Worm (Caenorhabditis elegans) whole organism, early embryonic: ENCODE measurements around the gene asp-2.

Experiments
- B0310.2 ChIP-seq: sonication (generic microtip); optimal IDR thresholded peaks from 2 replicates; lab custom pipeline; 2016; ENCODE audit warnings: mild to moderate bottlenecking, missing genetic modification characterization, missing compliant biosample characterization
- F13C5.2 ChIP-seq: sonication (generic microtip); optimal IDR thresholded peaks from 2 replicates; lab custom pipeline; 2017; ENCODE audit warnings: mild to moderate bottlenecking, missing genetic modification characterization, inconsistent platforms, missing compliant biosample characterization
- aly-1 ChIP-seq: sonication (generic microtip); optimal IDR thresholded peaks from 2 replicates; lab custom pipeline; 2016; ENCODE audit warnings: missing genetic modification characterization, missing compliant biosample characterization
- ama-1 ChIP-seq: fragments of 150-350 bp; optimal IDR thresholded peaks from 2 replicates; lab custom pipeline; 2014
- ceh-13 ChIP-seq: fragments of 200-800 bp; sonication (Bioruptor generic); optimal IDR thresholded peaks from 2 replicates; lab custom pipeline; 2018; ENCODE audit warnings: mild to moderate bottlenecking, missing genetic modification characterization, missing compliant biosample characterization
- ceh-36 ChIP-seq: sonication (generic microtip); optimal IDR thresholded peaks from 2 replicates; lab custom pipeline; 2016; ENCODE audit warnings: missing genetic modification characterization, inconsistent platforms, missing compliant biosample characterization
- ets-7 ChIP-seq: sonication (generic microtip); optimal IDR thresholded peaks from 2 replicates; lab custom pipeline; 2016; ENCODE audit warnings: missing genotype, missing genetic modification characterization, missing compliant biosample characterization
- flt-1 ChIP-seq: fragments of 200-800 bp; sonication (Bioruptor generic); IDR thresholded peaks from 2 replicates; pipeline ENCODE4 v1.3.6; 2022; ENCODE audit warnings: missing genetic modification characterization, missing compliant biosample characterization
- hmbx-1 ChIP-seq: sonication (generic microtip); optimal IDR thresholded peaks from 2 replicates; lab custom pipeline; 2016; ENCODE audit warnings: mild to moderate bottlenecking, missing genetic modification characterization, missing compliant biosample characterization
- hmg-4 ChIP-seq: fragments of 200-800 bp; sonication (Bioruptor generic); optimal IDR thresholded peaks from 2 replicates; lab custom pipeline; 2018; ENCODE audit warnings: mild to moderate bottlenecking, missing genetic modification characterization, missing compliant biosample characterization
- hnd-1 ChIP-seq: sonication (generic microtip); optimal IDR thresholded peaks from 2 replicates; lab custom pipeline; 2016; ENCODE audit warnings: missing genetic modification characterization, missing compliant biosample characterization
- pes-1 ChIP-seq: fragments of 200-800 bp; sonication (Bioruptor generic); IDR thresholded peaks from 2 replicates; pipeline ENCODE4 v1.3.6; 2022; ENCODE audit warnings: missing genetic modification reagents, missing genetic modification characterization, missing compliant biosample characterization
- scrt-1 ChIP-seq: fragments of 200-800 bp; sonication (Bioruptor generic); IDR thresholded peaks from 2 replicates; pipeline ENCODE4 v1.3.6; 2022; ENCODE audit warnings: missing genetic modification characterization, missing compliant biosample characterization
- sea-1 ChIP-seq: fragments of 200-800 bp; sonication (Bioruptor generic); conservative IDR thresholded peaks from 2 replicates; pipeline ENCODE4 v1.3.6; 2022; ENCODE audit warnings: missing genetic modification characterization, missing compliant biosample characterization
- tbx-11 ChIP-seq: fragments of 200-800 bp; sonication (Bioruptor generic); IDR thresholded peaks from 2 replicates; pipeline ENCODE4 v1.3.6; 2022; ENCODE audit warnings: missing genetic modification characterization, missing compliant biosample characterization
- tbx-37 ChIP-seq: fragments of 200-800 bp; sonication (Bioruptor generic); conservative IDR thresholded peaks from 2 replicates; pipeline ENCODE4 v1.3.6; 2022; ENCODE audit warnings: missing genetic modification reagents, missing genetic modification characterization, missing compliant biosample characterization
- tra-4 ChIP-seq: sonication (generic microtip); optimal IDR thresholded peaks from 2 replicates; lab custom pipeline; 2017; ENCODE audit warnings: missing genetic modification characterization, missing compliant biosample characterization

asp-2 gene

DNA sequence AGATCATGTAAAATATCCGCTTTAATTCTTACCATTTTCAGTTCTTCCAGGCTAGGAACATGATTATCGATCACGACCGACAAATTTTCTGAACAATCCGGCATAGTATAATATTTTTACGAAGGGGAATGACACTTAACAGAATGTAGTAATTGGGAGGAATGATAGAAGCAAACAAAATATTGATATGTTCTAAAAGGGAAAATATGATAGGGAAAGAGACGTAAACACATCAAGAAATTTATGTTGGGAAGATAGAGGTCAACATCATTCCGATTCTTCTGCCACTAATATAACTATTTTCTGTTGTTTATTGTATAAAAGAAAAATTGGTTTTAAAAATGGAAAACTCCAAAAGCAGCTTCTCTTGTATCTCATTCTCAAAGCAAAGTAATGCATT is 5.8 kb upstream of the asp-2 start, which contains the start of gene C24B5.4:
Gene C24B5.4, minus strand, starts transcription at position 206 of the 400 bp plus-strand sequence.
- no peak for TF ChIP-seq F13C5.2 (tag; lab: Kevin White, UChicago)

DNA sequence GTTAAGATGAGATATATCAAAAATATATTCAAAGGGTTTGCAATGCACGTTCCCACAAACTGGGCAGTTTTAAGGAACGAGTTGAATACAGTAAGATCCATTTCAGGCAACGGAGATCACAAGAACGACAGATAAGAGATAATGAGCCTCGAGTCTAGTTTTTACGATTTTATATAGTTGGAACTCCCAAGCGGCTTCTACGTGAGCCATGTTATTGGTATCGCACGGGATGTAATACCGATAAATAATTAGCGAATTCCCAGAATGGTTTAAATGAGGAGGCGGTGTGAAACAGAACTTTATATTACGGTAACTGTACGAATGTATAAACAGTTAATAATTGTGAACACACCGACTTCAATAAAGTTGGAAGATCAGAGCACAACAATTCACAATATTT is 4.0 kb upstream of the asp-2 start, which contains the start of gene str-177:
Gene str-177, minus strand, starts transcription at position 101 of the 400 bp plus-strand sequence.
- TF ChIP-seq flt-1 (GFP tag; lab: Robert Waterston, UW) (no peak), tra-4 (no peak), tbx-37 (GFP tag; lab: Robert Waterston, UW) (no peak), ceh-36 (tag; lab: Kevin White, UChicago) (no peak), pes-1 (GFP tag; lab: Robert Waterston, UW) (no peak), F13C5.2 (tag; lab: Kevin White, UChicago) (no peak), aly-1 (no peak), hmbx-1 (tag; lab: Kevin White, UChicago) (no peak), tbx-11 (GFP tag; lab: Robert Waterston, UW) (no peak), ama-1 (no peak)

DNA sequence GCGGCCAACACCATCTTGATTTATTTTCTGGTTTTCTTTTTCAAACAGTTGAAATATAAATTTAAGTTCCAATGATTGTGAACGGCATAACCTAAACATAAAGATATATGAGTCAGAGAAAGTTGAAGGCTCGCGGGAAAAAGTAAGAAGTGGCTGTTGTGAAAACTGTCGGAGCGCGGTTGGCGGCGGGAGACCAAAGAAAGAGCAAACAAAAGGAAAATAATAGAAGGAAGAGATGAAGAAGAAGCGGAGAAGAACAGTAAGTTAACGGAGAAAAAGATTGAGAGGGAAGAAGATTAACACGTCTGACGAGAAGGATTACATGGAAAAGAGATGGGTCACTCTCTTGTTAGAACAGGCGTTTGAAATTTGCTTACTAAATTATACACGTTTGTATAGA is 4.5 kb downstream of the asp-2 start, which contains the start of gene inx-10:
Gene inx-10, minus strand, starts transcription at position 101 of the 400 bp plus-strand sequence.
- TF ChIP-seq F13C5.2 (tag; lab: Kevin White, UChicago) (no peak), tbx-11 (GFP tag; lab: Robert Waterston, UW) (no peak), hmg-4 (GFP tag; lab: Kevin White, UChicago) (no peak), flt-1 (GFP tag; lab: Robert Waterston, UW) (no peak), scrt-1 (no peak), B0310.2 (tag; lab: Kevin White, UChicago) (no peak), tbx-37 (GFP tag; lab: Robert Waterston, UW) (no peak), aly-1 (no peak), sea-1 (GFP tag; lab: Robert Waterston, UW) (no peak), ets-7 (tag; lab: Kevin White, UChicago) (no peak), pes-1 (GFP tag; lab: Robert Waterston, UW) (no peak), hnd-1 (tag; lab: Kevin White, UChicago) (no peak), ceh-36 (tag; lab: Kevin White, UChicago) (no peak), ceh-13 (no peak)

DNA sequence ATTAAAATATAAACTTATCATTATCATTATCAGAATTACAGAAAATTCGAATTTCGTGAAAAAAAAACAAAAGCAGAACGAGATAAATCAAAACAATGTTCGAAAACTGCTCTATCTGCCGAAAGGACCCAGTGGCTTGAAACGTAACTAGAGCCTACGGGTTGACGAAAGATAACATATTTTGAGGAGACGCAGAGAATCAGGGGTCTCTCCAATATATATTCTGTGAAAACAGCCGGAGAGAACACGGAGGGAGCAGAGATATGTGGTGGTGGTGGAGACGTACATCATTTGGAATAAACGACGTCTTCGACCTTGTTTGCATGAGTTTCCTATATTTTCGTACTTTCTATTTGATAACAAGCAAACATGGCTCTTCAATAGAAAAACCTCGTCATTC is 6.0 kb downstream of the asp-2 start:
- TF ChIP-seq flt-1 (GFP tag; lab: Robert Waterston, UW) = no peak
- TF ChIP-seq pes-1 (GFP tag; lab: Robert Waterston, UW) = no peak
- TF ChIP-seq ceh-36 (tag; lab: Kevin White, UChicago) = no peak
- no peak for TF ChIP-seq hmg-4 (GFP tag; lab: Kevin White, UChicago)
- no peak for TF ChIP-seq hmbx-1 (tag; lab: Kevin White, UChicago)
- TF ChIP-seq hnd-1 (tag; lab: Kevin White, UChicago) = no peak
- TF ChIP-seq tbx-37 (GFP tag; lab: Robert Waterston, UW) = no peak
- no peak for TF ChIP-seq tra-4
- no peak for TF ChIP-seq aly-1
- TF ChIP-seq F13C5.2 (tag; lab: Kevin White, UChicago) = no peak

DNA sequence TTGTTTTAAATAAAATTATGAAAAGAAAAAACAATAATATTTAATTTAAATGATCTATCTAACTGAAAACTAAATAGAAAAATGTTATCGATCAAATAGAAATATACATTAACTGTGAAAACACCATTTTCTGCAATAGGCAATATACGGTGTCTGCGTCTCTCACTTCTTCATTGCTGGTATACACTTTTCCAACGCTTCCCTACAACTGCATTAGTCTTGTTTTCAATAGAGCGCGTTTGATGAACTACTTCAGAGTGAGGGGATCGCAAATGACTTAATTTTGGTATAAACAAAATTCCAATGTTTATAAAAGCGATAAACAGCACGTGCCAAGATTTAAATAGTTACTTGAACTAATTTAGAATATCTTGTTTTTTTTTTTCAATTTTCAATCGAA is 9.6 kb downstream of the asp-2 start:
- TF ChIP-seq ceh-13 = no peak
- no peak for TF ChIP-seq hmbx-1 (tag; lab: Kevin White, UChicago)

DNA sequence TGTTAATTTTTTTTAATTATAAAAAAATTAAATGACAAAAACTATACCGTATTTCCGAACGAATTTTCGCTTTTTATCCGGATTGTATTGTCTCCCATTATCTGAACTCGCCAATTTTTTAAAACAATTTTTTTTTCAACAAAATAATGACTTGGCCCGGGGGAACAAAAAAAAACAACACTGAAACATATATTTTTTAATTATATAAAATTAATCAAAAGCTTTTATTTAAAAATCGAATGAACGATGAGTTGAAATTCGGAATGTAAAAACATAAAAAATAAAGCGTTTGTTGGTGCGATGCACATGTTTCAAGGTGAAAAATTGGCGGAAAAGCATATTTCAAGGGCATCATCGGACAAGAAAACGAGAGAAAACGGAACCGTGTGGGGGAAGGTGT is 10.7 kb downstream of the asp-2 start, which contains the start of gene mdt-27:
Gene mdt-27, minus strand, starts transcription at position 101 of the 400 bp plus-strand sequence.
- TF ChIP-seq pes-1 (GFP tag; lab: Robert Waterston, UW) (no peak), hmbx-1 (tag; lab: Kevin White, UChicago) (no peak), aly-1 (no peak), tra-4 (no peak), ceh-13 (no peak), scrt-1 (no peak), sea-1 (GFP tag; lab: Robert Waterston, UW) (no peak), B0310.2 (tag; lab: Kevin White, UChicago) (no peak), hmg-4 (GFP tag; lab: Kevin White, UChicago) (no peak), ama-1 (no peak), ceh-36 (tag; lab: Kevin White, UChicago) (no peak), ets-7 (tag; lab: Kevin White, UChicago) (no peak), hnd-1 (tag; lab: Kevin White, UChicago) (no peak), flt-1 (GFP tag; lab: Robert Waterston, UW) (no peak), F13C5.2 (tag; lab: Kevin White, UChicago) (no peak), tbx-37 (GFP tag; lab: Robert Waterston, UW) (no peak)

DNA sequence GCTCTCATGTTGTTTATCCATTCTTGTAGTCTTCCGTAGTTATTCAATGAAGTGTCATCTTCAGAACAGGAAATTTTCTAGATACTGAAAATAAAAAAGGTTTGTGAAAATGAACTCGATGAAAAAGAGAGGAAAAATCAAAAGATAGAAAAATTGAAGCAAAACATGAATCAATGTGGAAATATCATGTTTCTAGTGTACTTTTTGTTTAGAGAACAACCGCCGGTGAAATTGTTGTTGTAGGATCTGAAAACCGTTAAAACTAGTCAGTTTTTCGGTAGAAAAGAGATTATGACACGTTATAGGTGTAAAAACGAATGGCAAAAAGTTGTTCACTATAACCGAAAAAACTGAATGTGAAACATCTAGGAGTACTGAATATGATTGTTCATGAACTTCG is 14.3 kb downstream of the asp-2 start, which contains the start of gene pacs-1:
Gene pacs-1, minus strand, starts transcription at position 101 of the 400 bp plus-strand sequence.
- TF ChIP-seq ets-7 (tag; lab: Kevin White, UChicago) = no peak
- no peak for TF ChIP-seq sea-1 (GFP tag; lab: Robert Waterston, UW)
- TF ChIP-seq scrt-1 = no peak
- TF ChIP-seq F13C5.2 (tag; lab: Kevin White, UChicago) = no peak
- TF ChIP-seq tbx-37 (GFP tag; lab: Robert Waterston, UW) = no peak
- TF ChIP-seq tra-4 = no peak
- no peak for TF ChIP-seq ama-1
- no peak for TF ChIP-seq aly-1
- no peak for TF ChIP-seq hmbx-1 (tag; lab: Kevin White, UChicago)
- no peak for TF ChIP-seq hmg-4 (GFP tag; lab: Kevin White, UChicago)
- no peak for TF ChIP-seq hnd-1 (tag; lab: Kevin White, UChicago)
- TF ChIP-seq flt-1 (GFP tag; lab: Robert Waterston, UW) = no peak
- no peak for TF ChIP-seq B0310.2 (tag; lab: Kevin White, UChicago)
- TF ChIP-seq tbx-11 (GFP tag; lab: Robert Waterston, UW) = no peak
- no peak for TF ChIP-seq ceh-36 (tag; lab: Kevin White, UChicago)
- no peak for TF ChIP-seq ceh-13
- no peak for TF ChIP-seq pes-1 (GFP tag; lab: Robert Waterston, UW)

DNA sequence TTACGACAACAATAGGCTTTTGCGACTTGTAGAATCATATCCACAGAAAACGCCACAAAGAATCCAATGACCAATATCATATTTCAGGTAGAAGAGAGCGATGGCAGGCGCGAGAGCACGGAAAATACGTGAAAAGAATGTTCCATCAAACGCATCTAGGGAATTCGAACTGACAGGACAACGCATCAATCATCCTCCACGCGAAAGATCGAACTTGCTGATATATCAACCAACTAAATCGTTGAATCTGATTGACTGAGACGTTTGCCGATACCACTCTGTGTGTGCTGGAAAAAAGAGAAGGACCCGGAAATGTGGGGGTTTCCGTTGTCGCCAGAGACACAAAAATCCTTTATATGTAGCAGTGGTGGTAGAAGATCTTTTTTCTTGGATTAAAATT is 15.3 kb downstream of the asp-2 start:
- TF ChIP-seq tra-4 (no peak), aly-1 (no peak), tbx-37 (GFP tag; lab: Robert Waterston, UW) (no peak), F13C5.2 (tag; lab: Kevin White, UChicago) (no peak), B0310.2 (tag; lab: Kevin White, UChicago) (no peak), scrt-1 (no peak), ceh-13 (no peak), ceh-36 (tag; lab: Kevin White, UChicago) (no peak), hmg-4 (GFP tag; lab: Kevin White, UChicago) (no peak), ets-7 (tag; lab: Kevin White, UChicago) (no peak), flt-1 (GFP tag; lab: Robert Waterston, UW) (no peak), hmbx-1 (tag; lab: Kevin White, UChicago) (no peak), ama-1 (no peak), tbx-11 (GFP tag; lab: Robert Waterston, UW) (no peak), hnd-1 (tag; lab: Kevin White, UChicago) (no peak), pes-1 (GFP tag; lab: Robert Waterston, UW) (no peak), sea-1 (GFP tag; lab: Robert Waterston, UW) (no peak)
